Fruit fly (Drosophila melanogaster) whole organism, embryonic: ENCODE measurements around the gene CG14212.

Experiments
- ATbp ChIP-seq: fragments of 200-800 bp; sonication (Bioruptor generic); optimal IDR thresholded peaks from 2 replicates; lab custom pipeline; 2017; ENCODE audit warnings: missing biosample characterization, mild to moderate bottlenecking, missing genetic modification characterization, missing genetic modification reagents
- Asciz ChIP-seq: fragments of 200-800 bp; sonication (Bioruptor generic); optimal IDR thresholded peaks from 2 replicates; lab custom pipeline; 2017; ENCODE audit warnings: missing biosample characterization, mild to moderate bottlenecking, missing genetic modification characterization, missing genetic modification reagents
- B-H2 ChIP-seq: fragments of 200-800 bp; sonication (Bioruptor generic); optimal IDR thresholded peaks from 2 replicates; lab custom pipeline; 2018; ENCODE audit warnings: missing biosample characterization, mild to moderate bottlenecking, missing genetic modification characterization
- CG14014 ChIP-seq: fragments of 200-800 bp; sonication (Bioruptor generic); IDR thresholded peaks from 2 replicates; pipeline ENCODE4 v1.3.6; 2022; ENCODE audit warnings: missing biosample characterization, missing genetic modification characterization
- CG15011 ChIP-seq: fragments of 200-800 bp; sonication (Bioruptor generic); optimal IDR thresholded peaks from 3 replicates; lab custom pipeline; 2018; ENCODE audit warnings: missing biosample characterization, mild to moderate bottlenecking, missing genetic modification characterization
- CG15696 ChIP-seq: fragments of 200-800 bp; sonication (Bioruptor generic); optimal IDR thresholded peaks from 2 replicates; lab custom pipeline; 2019; ENCODE audit warnings: missing biosample characterization, mild to moderate bottlenecking, missing genetic modification characterization, moderate library complexity
- CG17359 ChIP-seq: fragments of 200-800 bp; sonication (Bioruptor generic); optimal IDR thresholded peaks from 3 replicates; lab custom pipeline; 2018; ENCODE audit warnings: missing biosample characterization, mild to moderate bottlenecking, missing genetic modification characterization, moderate library complexity
- CG17361 ChIP-seq: fragments of 200-800 bp; sonication (Bioruptor generic); IDR thresholded peaks from 3 replicates; pipeline ENCODE4 v1.3.6; 2022; ENCODE audit warnings: missing biosample characterization, missing genetic modification characterization
- CG17385 ChIP-seq: fragments of 200-800 bp; sonication (Bioruptor generic); optimal IDR thresholded peaks from 3 replicates; lab custom pipeline; 2018; ENCODE audit warnings: missing biosample characterization, mild to moderate bottlenecking, missing genetic modification characterization
- CG17829 ChIP-seq: fragments of 200-800 bp; optimal IDR thresholded peaks from 2 replicates; lab custom pipeline; 2019; ENCODE audit warnings: missing biosample characterization, mild to moderate bottlenecking, missing genetic modification characterization, moderate library complexity
- CG18476 ChIP-seq: fragments of 200-800 bp; sonication (Bioruptor generic); optimal IDR thresholded peaks from 2 replicates; lab custom pipeline; 2016; ENCODE audit warnings: missing biosample characterization, mild to moderate bottlenecking, missing genetic modification characterization
- CG2129 ChIP-seq: fragments of 200-800 bp; sonication (Bioruptor generic); IDR thresholded peaks from 2 replicates; pipeline ENCODE4 v1.3.6; 2022; ENCODE audit warnings: missing biosample characterization, missing genetic modification characterization; ENCODE audit not compliant: partially characterized antibody
- CG2712 ChIP-seq: fragments of 200-800 bp; optimal IDR thresholded peaks from 3 replicates; lab custom pipeline; 2019; ENCODE audit warnings: missing biosample characterization, mild to moderate bottlenecking, missing genetic modification characterization, moderate library complexity
- CG31388 ChIP-seq: fragments of 200-800 bp; sonication (Bioruptor generic); optimal IDR thresholded peaks from 2 replicates; lab custom pipeline; 2016; ENCODE audit warnings: missing biosample characterization, missing genetic modification characterization
- CG34422 ChIP-seq: fragments of 200-800 bp; sonication (Bioruptor generic); IDR thresholded peaks from 3 replicates; pipeline ENCODE4 v1.3.6; 2022; ENCODE audit warnings: missing biosample characterization, missing genetic modification characterization
- CG3995 ChIP-seq: fragments of 200-800 bp; sonication (Bioruptor generic); optimal IDR thresholded peaks from 3 replicates; lab custom pipeline; 2016; ENCODE audit warnings: missing biosample characterization, missing genetic modification characterization
- CG4404 ChIP-seq: fragments of 200-800 bp; sonication (Bioruptor generic); IDR thresholded peaks from 2 replicates; pipeline ENCODE4 v1.3.6; 2022; ENCODE audit warnings: missing biosample characterization, missing genetic modification characterization
- CG4424 ChIP-seq: fragments of 200-800 bp; sonication (Bioruptor generic); optimal IDR thresholded peaks from 3 replicates; lab custom pipeline; 2016; ENCODE audit warnings: missing biosample characterization, missing genetic modification characterization
- CG4820 ChIP-seq: fragments of 200-800 bp; sonication (Bioruptor generic); optimal IDR thresholded peaks from 3 replicates; lab custom pipeline; 2016; ENCODE audit warnings: missing biosample characterization, missing genetic modification characterization
- CG6272 ChIP-seq: fragments of 200-800 bp; sonication (Bioruptor generic); IDR thresholded peaks from 2 replicates; pipeline ENCODE4 v1.3.6; 2022; ENCODE audit warnings: missing biosample characterization, missing genetic modification characterization
- CG9817 ChIP-seq: fragments of 200-800 bp; sonication (Bioruptor generic); optimal IDR thresholded peaks from 2 replicates; lab custom pipeline; 2018; ENCODE audit warnings: missing biosample characterization, mild to moderate bottlenecking, missing genetic modification characterization, moderate library complexity
- CHES-1-like ChIP-seq: fragments of 200-800 bp; sonication (Bioruptor generic); optimal IDR thresholded peaks from 2 replicates; lab custom pipeline; 2016; ENCODE audit warnings: missing biosample characterization, missing genetic modification characterization
- Chrac-16 ChIP-seq: fragments of 200-800 bp; sonication (Bioruptor generic); optimal IDR thresholded peaks from 3 replicates; lab custom pipeline; 2016; ENCODE audit warnings: missing biosample characterization, missing genetic modification characterization
- D19B ChIP-seq: fragments of 200-800 bp; sonication (Bioruptor generic); optimal IDR thresholded peaks from 2 replicates; lab custom pipeline; 2017; ENCODE audit warnings: missing biosample characterization, mild to moderate bottlenecking, missing genetic modification characterization
- Deaf1 ChIP-seq: fragments of 200-800 bp; optimal IDR thresholded peaks from 3 replicates; lab custom pipeline; 2019; ENCODE audit warnings: missing biosample characterization, mild to moderate bottlenecking, missing genetic modification characterization, moderate library complexity
- HmgD ChIP-seq: fragments of 200-800 bp; sonication (Bioruptor generic); optimal IDR thresholded peaks from 3 replicates; lab custom pipeline; 2016; ENCODE audit warnings: missing biosample characterization, missing genetic modification characterization
- Kr ChIP-seq: fragments of 200-800 bp; sonication (Bioruptor generic); optimal IDR thresholded peaks from 2 replicates; lab custom pipeline; 2017; ENCODE audit warnings: missing biosample characterization, mild to moderate bottlenecking, missing genetic modification characterization
- Meics ChIP-seq: fragments of 200-800 bp; sonication (Bioruptor generic); optimal IDR thresholded peaks from 2 replicates; lab custom pipeline; 2017; ENCODE audit warnings: missing biosample characterization, mild to moderate bottlenecking, missing genetic modification characterization
- NC2β ChIP-seq: fragments of 200-800 bp; sonication (Bioruptor generic); optimal IDR thresholded peaks from 2 replicates; lab custom pipeline; 2016; ENCODE audit warnings: missing biosample characterization, missing genetic modification characterization
- Nf-YA ChIP-seq: fragments of 200-800 bp; sonication (Bioruptor generic); IDR thresholded peaks from 2 replicates; pipeline ENCODE4 v1.3.6; 2022; ENCODE audit warnings: missing biosample characterization, missing genetic modification characterization
- Sin3A ChIP-seq: fragments of >200 bp; optimal IDR thresholded peaks from 2 replicates; lab custom pipeline; 2018
- TFAM ChIP-seq: fragments of 200-800 bp; sonication (Bioruptor generic); optimal IDR thresholded peaks from 2 replicates; lab custom pipeline; 2017; ENCODE audit warnings: missing biosample characterization, missing genetic modification characterization, inconsistent platforms
- Trl ChIP-seq, 3 experiments: fragments of >200 bp in 2 of 3; fragments of 200-800 bp in 1 of 3; sonication (Bioruptor generic) in 1 of 3; optimal IDR thresholded peaks; 2 replicates in 1 of 3; 3 replicates in 2 of 3; lab custom pipeline; 2016 to 2017; ENCODE audit warnings: missing biosample characterization in 1 of 3, missing genetic modification characterization in 1 of 3
- Vsx1 ChIP-seq: fragments of 200-800 bp; sonication (Bioruptor generic); optimal IDR thresholded peaks from 2 replicates; lab custom pipeline; 2017; ENCODE audit warnings: missing biosample characterization, mild to moderate bottlenecking, missing genetic modification characterization, missing genetic modification reagents
- Xbp1 ChIP-seq: fragments of 200-800 bp; sonication (Bioruptor generic); optimal IDR thresholded peaks from 3 replicates; lab custom pipeline; 2016; ENCODE audit warnings: missing biosample characterization, mild to moderate bottlenecking, missing genetic modification characterization
- bcd ChIP-seq: fragments of 200-800 bp; sonication (Bioruptor generic); optimal IDR thresholded peaks from 2 replicates; lab custom pipeline; 2017; ENCODE audit warnings: missing biosample characterization, mild to moderate bottlenecking, missing genetic modification characterization
- cato ChIP-seq: fragments of 200-800 bp; sonication (Bioruptor generic); optimal IDR thresholded peaks from 2 replicates; lab custom pipeline; 2016; ENCODE audit warnings: missing biosample characterization, missing genetic modification characterization, borderline replicate concordance
- croc ChIP-seq: fragments of 200-800 bp; sonication (Bioruptor generic); conservative IDR thresholded peaks from 3 replicates; pipeline ENCODE4 v1.3.6; 2022; ENCODE audit warnings: missing biosample characterization, missing genetic modification characterization
- crp ChIP-seq, 2 experiments: fragments of 200-800 bp; sonication (Bioruptor generic); optimal IDR thresholded peaks; 2 replicates in 1 of 2; 3 replicates in 1 of 2; lab custom pipeline; 2017; ENCODE audit warnings: missing biosample characterization in 2 of 2, missing genetic modification characterization in 2 of 2, mild to moderate bottlenecking in 1 of 2, moderate library complexity in 1 of 2
- dmrt99B ChIP-seq: fragments of 200-800 bp; sonication (Bioruptor generic); optimal IDR thresholded peaks from 2 replicates; lab custom pipeline; 2018; ENCODE audit warnings: missing biosample characterization, mild to moderate bottlenecking, missing genetic modification characterization, moderate library complexity
- hb ChIP-seq: fragments of 200-800 bp; sonication (Bioruptor generic); IDR thresholded peaks from 3 replicates; pipeline ENCODE4 v1.3.6; 2022; ENCODE audit warnings: missing biosample characterization, missing genetic modification characterization; ENCODE audit not compliant: partially characterized antibody
- insv ChIP-seq, 2 experiments: fragments of 200-800 bp; sonication (Bioruptor generic); optimal IDR thresholded peaks; 3 replicates each; lab custom pipeline; 2016 to 2018; ENCODE audit warnings: missing biosample characterization in 2 of 2, missing genetic modification characterization in 2 of 2
- kah ChIP-seq: fragments of 200-800 bp; sonication (Bioruptor generic); optimal IDR thresholded peaks from 2 replicates; lab custom pipeline; 2018; ENCODE audit warnings: missing biosample characterization, mild to moderate bottlenecking, missing genetic modification characterization
- lmd ChIP-seq: fragments of 200-800 bp; sonication (Bioruptor generic); IDR thresholded peaks from 2 replicates; pipeline ENCODE4 v1.3.6; 2022; ENCODE audit warnings: missing biosample characterization, missing genetic modification characterization
- nerfin-1 ChIP-seq: fragments of 200-800 bp; sonication (Bioruptor generic); optimal IDR thresholded peaks from 3 replicates; lab custom pipeline; 2019; ENCODE audit warnings: missing biosample characterization, mild to moderate bottlenecking, missing genetic modification characterization, moderate library complexity
- pfk ChIP-seq: fragments of 200-800 bp; sonication (Bioruptor generic); optimal IDR thresholded peaks from 2 replicates; lab custom pipeline; 2018; ENCODE audit warnings: missing biosample characterization, mild to moderate bottlenecking, missing genetic modification characterization, moderate library complexity
- run ChIP-seq: fragments of 200-800 bp; sonication (Bioruptor generic); optimal IDR thresholded peaks from 3 replicates; lab custom pipeline; 2018; ENCODE audit warnings: missing biosample characterization, mild to moderate bottlenecking, missing genetic modification characterization
- scrt ChIP-seq: fragments of 200-800 bp; sonication (Bioruptor generic); optimal IDR thresholded peaks from 2 replicates; lab custom pipeline; 2018; ENCODE audit warnings: missing biosample characterization, mild to moderate bottlenecking, missing genetic modification characterization, moderate library complexity
- tll ChIP-seq, 2 experiments: fragments of 200-800 bp in 1 of 2; fragments of >200 bp in 1 of 2; sonication (Bioruptor generic) in 1 of 2; optimal IDR thresholded peaks; 2 replicates each; lab custom pipeline; 2017 to 2019; ENCODE audit warnings: missing biosample characterization in 2 of 2, missing genetic modification characterization in 2 of 2, mild to moderate bottlenecking in 1 of 2, moderate library complexity in 1 of 2
- trem ChIP-seq: fragments of 200-800 bp; optimal IDR thresholded peaks from 3 replicates; lab custom pipeline; 2019; ENCODE audit warnings: missing biosample characterization, mild to moderate bottlenecking, missing genetic modification characterization, moderate library complexity

The CG14212 gene

DNA sequence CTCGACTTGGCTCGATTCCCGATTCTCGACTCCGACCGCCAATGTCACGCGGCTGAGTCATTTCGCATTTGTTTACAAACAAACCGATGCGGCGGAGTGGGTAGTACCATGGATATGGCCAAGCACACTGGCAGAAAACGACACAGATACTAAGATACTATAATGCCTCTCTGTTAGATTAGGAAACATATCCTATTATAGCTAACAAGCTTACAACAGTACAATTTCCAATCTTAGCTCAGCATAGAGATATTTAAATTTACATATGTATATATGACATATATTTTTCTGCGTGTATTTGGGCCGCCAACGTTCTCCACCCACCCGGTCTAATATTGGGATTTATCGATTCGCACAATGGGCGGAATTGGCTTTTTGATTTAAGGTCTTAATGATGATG lies 21.6 kb upstream of the CG14212 start (continued):
- TF ChIP-seq Kr (GFP tag; lab: Kevin White, UChicago): no peak
- no peak for TF ChIP-seq insv (GFP tag; optimal IDR thresholded peaks at IDR 0.05; lab: Kevin White, UChicago)
- peak; percentile 50 for TF ChIP-seq Deaf1
- no peak for TF ChIP-seq hb
- TF ChIP-seq CG14014: peak; percentile 88
- no peak for TF ChIP-seq TFAM
- peak; percentile 46 for TF ChIP-seq B-H2 (GFP tag; lab: Kevin White, UChicago)
- TF ChIP-seq CG6272 (GFP tag; lab: Robert Waterston, UW): peak; percentile 49
- peak; percentile 36; the same call in 1 of the 3 replicates for TF ChIP-seq croc (GFP tag; lab: Robert Waterston, UW)
- no peak for TF ChIP-seq Sin3A
- peak; percentile 47 for TF ChIP-seq CG31388 (GFP tag; lab: Kevin White, UChicago)
- TF ChIP-seq lmd: peak; percentile 83
- TF ChIP-seq NC2β (GFP tag; lab: Kevin White, UChicago): no peak
- TF ChIP-seq cato (GFP tag; lab: Kevin White, UChicago): no peak
- peak; percentile 68; the same call in 2 of the 3 replicates for TF ChIP-seq CG17361
- peak; percentile 58 for TF ChIP-seq scrt
- peak; percentile 77 for TF ChIP-seq CG4424
- TF ChIP-seq CG17829 (tag; lab: Kevin White, UChicago): peak; percentile 62
- peak; percentile 67 for TF ChIP-seq CG4820 (GFP tag; lab: Kevin White, UChicago)
- no peak for TF ChIP-seq Trl (optimal IDR thresholded peaks at IDR 0.05; lab: Kevin White, UChicago)
- peak; percentile 54 for TF ChIP-seq Trl (GFP tag; optimal IDR thresholded peaks at IDR 0.05; lab: Kevin White, UChicago)
- peak; percentile 43 for TF ChIP-seq D19B (GFP tag; lab: Kevin White, UChicago)
- peak; percentile 52 for TF ChIP-seq Asciz (GFP tag; lab: Kevin White, UChicago)
- no peak for TF ChIP-seq pfk
- peak; percentile 54 for TF ChIP-seq CG4404 (GFP tag; lab: Robert Waterston, UW)
- TF ChIP-seq kah (GFP tag; lab: Kevin White, UChicago): peak; percentile 14
- TF ChIP-seq HmgD (GFP tag; lab: Kevin White, UChicago): no peak
- TF ChIP-seq nerfin-1: peak; percentile 23
- TF ChIP-seq CG15011 (GFP tag; lab: Kevin White, UChicago): peak; percentile 55
- peak; percentile 85 for TF ChIP-seq dmrt99B (tag; lab: Kevin White, UChicago)
- peak; percentile 69 for TF ChIP-seq bcd
- peak; percentile 74 for TF ChIP-seq Xbp1 (GFP tag; lab: Kevin White, UChicago)
- no peak for TF ChIP-seq tll (GFP tag; optimal IDR thresholded peaks at IDR 0.05; lab: Kevin White, UChicago)
- peak; percentile 68 for TF ChIP-seq Vsx1 (GFP tag; lab: Kevin White, UChicago)
- peak; percentile 67 for TF ChIP-seq ATbp (GFP tag; lab: Kevin White, UChicago)
- peak; percentile 61; the same call in 1 of the 2 replicates for TF ChIP-seq Nf-YA (GFP tag; lab: Robert Waterston, UW)
- TF ChIP-seq CG34422 (GFP tag; lab: Robert Waterston, UW): peak; percentile 76
- peak; percentile 70 for TF ChIP-seq CG2712 (tag; lab: Kevin White, UChicago)
- TF ChIP-seq CG3995 (GFP tag; lab: Kevin White, UChicago): peak; percentile 6
- TF ChIP-seq CG18476: peak; percentile 49
- no peak for TF ChIP-seq crp (GFP tag; optimal IDR thresholded peaks at IDR 0.05; lab: Kevin White, UChicago)
- TF ChIP-seq Meics (GFP tag; lab: Kevin White, UChicago): peak; percentile 79
- peak; percentile 81 for TF ChIP-seq CG17359 (tag; lab: Kevin White, UChicago)
- TF ChIP-seq CG9817 (tag; lab: Kevin White, UChicago): peak; percentile 74
- TF ChIP-seq CG15696: peak; percentile 25
- peak; percentile 63 for TF ChIP-seq Chrac-16 (GFP tag; lab: Kevin White, UChicago)
- TF ChIP-seq CG17385 (GFP tag; lab: Kevin White, UChicago): peak; percentile 69
- peak; percentile 34 for TF ChIP-seq run (tag; lab: Kevin White, UChicago)
- TF ChIP-seq CHES-1-like (GFP tag; lab: Kevin White, UChicago): peak; percentile 44
- no peak for TF ChIP-seq CG2129 (GFP tag; lab: Robert Waterston, UW)
- peak; percentile 50 for TF ChIP-seq trem (tag; lab: Kevin White, UChicago)
